Fruit fly (Drosophila melanogaster) whole organism, wandering third instar larva: ENCODE measurements around the gene Gbeta5.
A peak's percentile ranks its signal among the peaks of the same experiment; 100 is the strongest.

Source experiments
- Abd-B ChIP-seq: fragments of >200 bp; optimal IDR thresholded peaks from 2 replicates; lab custom pipeline; 2017; ENCODE audit warnings: missing biosample characterization, missing genetic modification characterization
- CG32264 ChIP-seq: fragments of 200-800 bp; sonication (Bioruptor generic); optimal IDR thresholded peaks from 2 replicates; lab custom pipeline; 2016; ENCODE audit warnings: missing biosample characterization, missing genetic modification characterization
- CG9705 ChIP-seq: fragments of 200-800 bp; sonication (Bioruptor generic); optimal IDR thresholded peaks from 2 replicates; lab custom pipeline; 2018; ENCODE audit warnings: missing biosample characterization, mild to moderate bottlenecking, missing genetic modification characterization
- CrebA ChIP-seq: fragments of 200-800 bp; sonication (Bioruptor generic); optimal IDR thresholded peaks from 2 replicates; lab custom pipeline; 2016; ENCODE audit warnings: missing biosample characterization, mild to moderate bottlenecking, missing genetic modification characterization, borderline replicate concordance
- Dfd ChIP-seq: fragments of >200 bp; optimal IDR thresholded peaks from 2 replicates; lab custom pipeline; 2017; ENCODE audit warnings: missing biosample characterization, missing genetic modification characterization
- Dif ChIP-seq: fragments of 200-275, 200-300 bp; sonication (Bioruptor generic); optimal IDR thresholded peaks from 2 replicates; lab custom pipeline; 2018; ENCODE audit warnings: missing biosample characterization, missing genetic modification characterization; ENCODE audit not compliant: partially characterized antibody
- GATAd ChIP-seq: sonication (Bioruptor generic); optimal IDR thresholded peaks from 2 replicates; lab custom pipeline; 2016; ENCODE audit warnings: missing biosample characterization, missing genetic modification characterization
- HLH106 ChIP-seq: fragments of 200-800 bp; optimal IDR thresholded peaks from 3 replicates; lab custom pipeline; 2019; ENCODE audit warnings: missing biosample characterization, mild to moderate bottlenecking, missing genetic modification characterization, moderate library complexity
- Hnf4 ChIP-seq: fragments of 200-800 bp; sonication (Bioruptor generic); optimal IDR thresholded peaks from 2 replicates; lab custom pipeline; 2016; ENCODE audit warnings: missing biosample characterization, mild to moderate bottlenecking, missing genetic modification characterization
- Hr78 ChIP-seq: fragments of >200 bp; optimal IDR thresholded peaks from 2 replicates; lab custom pipeline; 2017; ENCODE audit warnings: missing biosample characterization, missing genetic modification characterization
- Hr83 ChIP-seq: fragments of 200-300 bp; sonication (Bioruptor generic); optimal IDR thresholded peaks from 2 replicates; lab custom pipeline; 2016; ENCODE audit warnings: missing biosample characterization, mild to moderate bottlenecking, missing genetic modification characterization, moderate library complexity; ENCODE audit not compliant: poor library complexity, severe bottlenecking
- Jra ChIP-seq: sonication (Bioruptor generic); optimal IDR thresholded peaks from 2 replicates; lab custom pipeline; 2016; ENCODE audit warnings: missing biosample characterization, missing genetic modification characterization
- Mio ChIP-seq: sonication (Bioruptor generic); optimal IDR thresholded peaks from 2 replicates; lab custom pipeline; 2016; ENCODE audit warnings: missing biosample characterization, missing genetic modification characterization
- Myc ChIP-seq: fragments of >200 bp; optimal IDR thresholded peaks from 2 replicates; lab custom pipeline; 2017
- N ChIP-seq: fragments of >200 bp; optimal IDR thresholded peaks from 2 replicates; lab custom pipeline; 2018; ENCODE audit warnings: missing biosample characterization, missing external identifiers, missing genetic modification characterization
- OdsH ChIP-seq: fragments of 200-800 bp; sonication (Bioruptor generic); optimal IDR thresholded peaks from 2 replicates; lab custom pipeline; 2016; ENCODE audit warnings: missing biosample characterization, mild to moderate bottlenecking, missing genetic modification characterization
- Rel ChIP-seq, 2 experiments: fragments of 200-800 bp; sonication (Bioruptor generic) in 1 of 2; optimal IDR thresholded peaks; 2 replicates in 1 of 2; 3 replicates in 1 of 2; lab custom pipeline; 2016 to 2019; ENCODE audit warnings: mild to moderate bottlenecking in 2 of 2, missing biosample characterization in 2 of 2, missing genetic modification characterization in 2 of 2, moderate library complexity in 1 of 2
- Sp1 ChIP-seq: fragments of 200-800 bp; sonication (Bioruptor generic); optimal IDR thresholded peaks from 3 replicates; lab custom pipeline; 2019; ENCODE audit warnings: missing biosample characterization, mild to moderate bottlenecking, missing genetic modification characterization, moderate library complexity
- Vsx2 ChIP-seq: fragments of 200-300, 225-300 bp; sonication (Bioruptor generic); optimal IDR thresholded peaks from 2 replicates; lab custom pipeline; 2018; ENCODE audit warnings: missing biosample characterization, missing genetic modification characterization; ENCODE audit not compliant: partially characterized antibody
- br ChIP-seq: fragments of 200-800 bp; sonication (Bioruptor generic); optimal IDR thresholded peaks from 2 replicates; lab custom pipeline; 2016; ENCODE audit warnings: missing biosample characterization, missing genetic modification characterization
- brk ChIP-seq: fragments of 200-800 bp; sonication (Bioruptor generic); optimal IDR thresholded peaks from 2 replicates; lab custom pipeline; 2016; ENCODE audit warnings: missing biosample characterization, mild to moderate bottlenecking, missing genetic modification characterization
- dl ChIP-seq, 2 experiments: fragments of 175-275, 200-275 bp in 1 of 2; fragments of 200-275 bp in 1 of 2; sonication (Bioruptor generic); optimal IDR thresholded peaks; lab custom pipeline; 2018; ENCODE audit warnings: mild to moderate bottlenecking in 2 of 2, missing biosample characterization in 2 of 2, missing genetic modification characterization in 2 of 2, moderate library complexity in 2 of 2; ENCODE audit not compliant: partially characterized antibody in 2 of 2, insufficient read depth in 1 of 2
- dmrt93B ChIP-seq: fragments of 200-800 bp; sonication (Bioruptor generic); optimal IDR thresholded peaks from 2 replicates; lab custom pipeline; 2018; ENCODE audit warnings: missing biosample characterization, mild to moderate bottlenecking, missing genetic modification characterization
- dsf ChIP-seq: sonication (Bioruptor generic); optimal IDR thresholded peaks from 2 replicates; lab custom pipeline; 2016; ENCODE audit warnings: missing biosample characterization, missing genetic modification characterization, borderline replicate concordance
- ey ChIP-seq: fragments of 200-800 bp; sonication (Bioruptor generic); optimal IDR thresholded peaks from 2 replicates; lab custom pipeline; 2016; ENCODE audit warnings: missing biosample characterization, missing genetic modification characterization
- foxo ChIP-seq, 2 experiments: fragments of 200-800 bp; sonication (Bioruptor generic); optimal IDR thresholded peaks; 2 replicates in 1 of 2; 3 replicates in 1 of 2; lab custom pipeline; 2016 to 2017; ENCODE audit warnings: missing biosample characterization in 2 of 2, missing genetic modification characterization in 2 of 2
- fru ChIP-seq: fragments of 200-800 bp; sonication (Bioruptor generic); optimal IDR thresholded peaks from 3 replicates; lab custom pipeline; 2016; ENCODE audit warnings: missing biosample characterization, mild to moderate bottlenecking, missing genetic modification characterization
- h ChIP-seq: fragments of 200-800 bp; sonication (Bioruptor generic); optimal IDR thresholded peaks from 3 replicates; lab custom pipeline; 2016; ENCODE audit warnings: missing biosample characterization, mild to moderate bottlenecking, missing genetic modification characterization
- jim ChIP-seq: fragments of 175-275, 200-325 bp; sonication (Bioruptor generic); optimal IDR thresholded peaks from 2 replicates; lab custom pipeline; 2016; ENCODE audit warnings: missing biosample characterization, mild to moderate bottlenecking, missing genetic modification characterization
- lola ChIP-seq: fragments of >200 bp; optimal IDR thresholded peaks from 2 replicates; lab custom pipeline; 2017; ENCODE audit warnings: missing biosample characterization, missing genetic modification characterization
- pan ChIP-seq: fragments of >200 bp; optimal IDR thresholded peaks from 2 replicates; lab custom pipeline; 2017
- psq ChIP-seq: fragments of 200-800 bp; sonication (Bioruptor generic); optimal IDR thresholded peaks from 3 replicates; lab custom pipeline; 2017; ENCODE audit warnings: missing biosample characterization, mild to moderate bottlenecking, missing genetic modification characterization, moderate library complexity
- rgr ChIP-seq: fragments of 200-800 bp; sonication (Bioruptor generic); optimal IDR thresholded peaks from 3 replicates; lab custom pipeline; 2016; ENCODE audit warnings: missing biosample characterization, mild to moderate bottlenecking, missing genetic modification characterization
- sage ChIP-seq: fragments of 200-800 bp; sonication (Bioruptor generic); optimal IDR thresholded peaks from 2 replicates; lab custom pipeline; 2016; ENCODE audit warnings: missing biosample characterization, mild to moderate bottlenecking, missing genetic modification characterization
- sv ChIP-seq: fragments of 200-800 bp; sonication (Bioruptor generic); optimal IDR thresholded peaks from 3 replicates; lab custom pipeline; 2016; ENCODE audit warnings: missing biosample characterization, missing genetic modification characterization
- tai ChIP-seq: sonication (Bioruptor generic); optimal IDR thresholded peaks from 2 replicates; lab custom pipeline; 2016; ENCODE audit warnings: missing biosample characterization, missing genetic modification characterization
- usp ChIP-seq: fragments of >200 bp; optimal IDR thresholded peaks from 2 replicates; lab custom pipeline; 2017; ENCODE audit warnings: missing biosample characterization, missing genetic modification characterization
- woc ChIP-seq: sonication (Bioruptor generic); optimal IDR thresholded peaks from 2 replicates; lab custom pipeline; 2016; ENCODE audit warnings: missing biosample characterization, mild to moderate bottlenecking, missing genetic modification characterization

Gbeta5 gene

DNA sequence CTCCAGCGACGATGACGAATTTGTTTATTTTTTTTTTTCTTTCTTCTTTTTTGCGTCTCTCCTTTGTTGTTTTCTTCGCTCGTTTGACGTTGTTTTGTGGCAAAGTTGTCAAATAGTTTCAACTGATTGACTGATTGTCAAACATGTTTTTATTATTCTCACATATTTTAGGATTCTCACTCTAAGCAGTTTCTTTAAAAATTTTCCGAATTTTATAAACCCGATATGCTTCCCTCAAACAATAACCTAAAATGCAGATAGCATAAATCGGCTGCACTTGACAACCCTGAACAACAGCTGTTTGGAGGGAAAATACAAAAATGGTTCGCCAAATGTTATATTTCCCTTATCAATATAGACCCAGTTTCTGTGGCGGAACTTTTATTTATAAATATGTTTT lies 8.5 kb downstream of the Gbeta5 start, which contains the start of gene CG17982:
CG17982 (minus strand) TSS at position 299 of the 400 bp plus-strand sequence.
- TF ChIP-seq usp (GFP tag; lab: Kevin White, UChicago) (no peak), CG32264 (GFP tag; lab: Kevin White, UChicago) (peak; percentile 83), Dif (no peak), h (peak; percentile 94), pan (lab: Kevin White, UChicago) (no peak), Myc (lab: Kevin White, UChicago) (no peak), dsf (GFP tag; lab: Kevin White, UChicago) (peak; percentile 81), rgr (GFP tag; lab: Kevin White, UChicago) (peak; percentile 95), Rel (GFP tag; optimal IDR thresholded peaks at IDR 0.05; lab: Kevin White, UChicago) (peak; percentile 73), Rel (tag; optimal IDR thresholded peaks at IDR 0.05; lab: Kevin White, UChicago) (peak; percentile 99), N (GFP tag; lab: Kevin White, UChicago) (no peak), jim (GFP tag; lab: Kevin White, UChicago) (no peak), OdsH (GFP tag; lab: Kevin White, UChicago) (peak; percentile 89), Hnf4 (GFP tag; lab: Kevin White, UChicago) (no peak), CG9705 (peak; percentile 88), sage (peak; percentile 81), br (GFP tag; lab: Kevin White, UChicago) (peak; percentile 94), Jra (GFP tag; lab: Kevin White, UChicago) (peak; percentile 93), brk (GFP tag; lab: Kevin White, UChicago) (no peak), dmrt93B (GFP tag; lab: Kevin White, UChicago) (no peak), woc (GFP tag; lab: Kevin White, UChicago) (peak; percentile 86), Abd-B (GFP tag; lab: Kevin White, UChicago) (no peak), Sp1 (peak; percentile 92), fru (GFP tag; lab: Kevin White, UChicago) (peak; percentile 93), tai (GFP tag; lab: Kevin White, UChicago) (no peak), foxo (GFP tag; optimal IDR thresholded peaks at IDR 0.05; lab: Kevin White, UChicago) (peak; percentile 81 to 95), dl (GFP tag; optimal IDR thresholded peaks at IDR 0.05; lab: Kevin White, UChicago; ENCODE audit: insufficient read depth in 1 of 2, partially characterized antibody in 2 of 2) (no peak), Vsx2 (GFP tag; lab: Kevin White, UChicago) (no peak), Dfd (GFP tag; lab: Kevin White, UChicago) (no peak), sv (GFP tag; lab: Kevin White, UChicago) (peak; percentile 17), GATAd (GFP tag; lab: Kevin White, UChicago) (peak; percentile 85), psq (GFP tag; lab: Kevin White, UChicago) (peak; percentile 98), HLH106 (peak; percentile 92), Hr78 (GFP tag; lab: Kevin White, UChicago) (no peak), ey (GFP tag; lab: Kevin White, UChicago) (peak; percentile 93), CrebA (GFP tag; lab: Kevin White, UChicago) (no peak), Mio (GFP tag; lab: Kevin White, UChicago) (peak; percentile 42), Hr83 (GFP tag; lab: Kevin White, UChicago) (peak; percentile 91), lola (GFP tag; lab: Kevin White, UChicago) (no peak)

- TF ChIP-seq CG9705: no peak
- no peak for TF ChIP-seq usp (GFP tag; lab: Kevin White, UChicago)
- TF ChIP-seq dsf (GFP tag; lab: Kevin White, UChicago): no peak
- TF ChIP-seq Jra (GFP tag; lab: Kevin White, UChicago): no peak
- no peak for TF ChIP-seq foxo (GFP tag; optimal IDR thresholded peaks at IDR 0.05; lab: Kevin White, UChicago)
Measured at dm6 chrX:8142067-8142462, 10.0 kb downstream of the Gbeta5 start, which contains the start of gene Smox. TSS of gene Smox (minus strand) at chrX:8142279.
